Worm (Caenorhabditis elegans) whole organism, late embryonic: Measurements from ENCODE around the gene slc-25A10.

ENCODE experiments used
- F13H6.1 ChIP-seq: sonication (generic microtip); optimal IDR thresholded peaks from 2 replicates; lab custom pipeline; 2016; ENCODE audit warnings: missing genetic modification characterization, missing compliant biosample characterization
- K02D7.2 ChIP-seq: sonication (generic microtip); optimal IDR thresholded peaks from 2 replicates; lab custom pipeline; 2017; ENCODE audit warnings: mild to moderate bottlenecking, missing genetic modification characterization, missing compliant biosample characterization
- K09A11.1 ChIP-seq: sonication (generic microtip); optimal IDR thresholded peaks from 2 replicates; lab custom pipeline; 2017; ENCODE audit warnings: antibody characterized with exemption, mild to moderate bottlenecking, missing genetic modification characterization, missing compliant biosample characterization; ENCODE audit not compliant: insufficient read depth
- T23F11.4 ChIP-seq: fragments of 200-800 bp; sonication (Bioruptor generic); optimal IDR thresholded peaks from 2 replicates; lab custom pipeline; 2018; ENCODE audit warnings: mild to moderate bottlenecking, missing genetic modification characterization, missing compliant biosample characterization
- Y22D7AL.16 ChIP-seq: sonication (generic microtip); optimal IDR thresholded peaks from 2 replicates; lab custom pipeline; 2016; ENCODE audit warnings: missing genetic modification characterization, missing compliant biosample characterization
- ceh-18 ChIP-seq: sonication (generic microtip); optimal IDR thresholded peaks from 2 replicates; lab custom pipeline; 2016; ENCODE audit warnings: missing genetic modification characterization, missing compliant biosample characterization
- ceh-19 ChIP-seq: fragments of 200-800 bp; sonication (Bioruptor generic); optimal IDR thresholded peaks from 2 replicates; lab custom pipeline; 2018; ENCODE audit warnings: mild to moderate bottlenecking, missing genetic modification characterization, missing compliant biosample characterization
- ceh-30 ChIP-seq: fragments of 150-350 bp; optimal IDR thresholded peaks from 2 replicates; lab custom pipeline; 2014; ENCODE audit warnings: missing biosample characterization, missing genetic modification characterization
- ceh-31 ChIP-seq: sonication (generic microtip); optimal IDR thresholded peaks from 2 replicates; lab custom pipeline; 2016; ENCODE audit warnings: missing genetic modification characterization, missing compliant biosample characterization
- ceh-34 ChIP-seq: sonication (generic microtip); optimal IDR thresholded peaks from 2 replicates; lab custom pipeline; 2016; ENCODE audit warnings: mild to moderate bottlenecking, missing genetic modification characterization, missing compliant biosample characterization
- ceh-48 ChIP-seq: sonication (generic microtip); optimal IDR thresholded peaks from 2 replicates; lab custom pipeline; 2016; ENCODE audit warnings: missing genetic modification characterization, inconsistent platforms, missing compliant biosample characterization
- dmd-4 ChIP-seq: sonication (generic microtip); optimal IDR thresholded peaks from 2 replicates; lab custom pipeline; 2016; ENCODE audit warnings: borderline replicate concordance, missing genetic modification characterization, missing compliant biosample characterization
- elt-2 ChIP-seq: sonication (generic microtip); optimal IDR thresholded peaks from 2 replicates; lab custom pipeline; 2016; ENCODE audit warnings: missing genetic modification reagents, missing genetic modification characterization, missing compliant biosample characterization
- elt-4 ChIP-seq: sonication (generic microtip); optimal IDR thresholded peaks from 2 replicates; lab custom pipeline; 2016; ENCODE audit warnings: missing genetic modification characterization, missing compliant biosample characterization
- eyg-1 ChIP-seq: sonication (generic microtip); optimal IDR thresholded peaks from 2 replicates; lab custom pipeline; 2016; ENCODE audit warnings: missing genotype, missing genetic modification characterization, missing compliant biosample characterization
- fkh-10 ChIP-seq: fragments of 150-350 bp; optimal IDR thresholded peaks from 2 replicates; lab custom pipeline; 2014; ENCODE audit warnings: missing biosample characterization, missing genetic modification reagents, missing genetic modification characterization
- gmeb-2 ChIP-seq: sonication (generic microtip); optimal IDR thresholded peaks from 2 replicates; lab custom pipeline; 2016; ENCODE audit warnings: missing genetic modification characterization, inconsistent platforms, missing compliant biosample characterization
- hlh-13 ChIP-seq: fragments of 200-800 bp; sonication (Bioruptor generic); optimal IDR thresholded peaks from 2 replicates; lab custom pipeline; 2018; ENCODE audit warnings: mild to moderate bottlenecking, missing genetic modification characterization, missing compliant biosample characterization
- hlh-15 ChIP-seq: sonication (generic microtip); optimal IDR thresholded peaks from 2 replicates; lab custom pipeline; 2016; ENCODE audit warnings: missing genetic modification characterization, missing compliant biosample characterization
- hlh-30 ChIP-seq: sonication (generic microtip); optimal IDR thresholded peaks from 2 replicates; lab custom pipeline; 2017; ENCODE audit warnings: antibody characterized with exemption, missing genetic modification characterization, missing compliant biosample characterization; ENCODE audit not compliant: insufficient read depth
- hlh-8 ChIP-seq: sonication (generic microtip); optimal IDR thresholded peaks from 2 replicates; lab custom pipeline; 2016; ENCODE audit warnings: missing genotype, missing genetic modification characterization, missing compliant biosample characterization
- lin-11 ChIP-seq: fragments of 200-800 bp; sonication (Bioruptor generic); optimal IDR thresholded peaks from 2 replicates; lab custom pipeline; 2018; ENCODE audit warnings: mild to moderate bottlenecking, missing genetic modification characterization, missing compliant biosample characterization
- madf-2 ChIP-seq: sonication (generic microtip); optimal IDR thresholded peaks from 2 replicates; lab custom pipeline; 2017; ENCODE audit warnings: missing genetic modification characterization, missing compliant biosample characterization
- mec-3 ChIP-seq: sonication (generic microtip); optimal IDR thresholded peaks from 2 replicates; lab custom pipeline; 2016; ENCODE audit warnings: borderline replicate concordance, missing genetic modification characterization, missing compliant biosample characterization
- nfya-1 ChIP-seq: sonication (generic microtip); optimal IDR thresholded peaks from 2 replicates; lab custom pipeline; 2017; ENCODE audit warnings: missing genetic modification characterization, mild to moderate bottlenecking, missing compliant biosample characterization, antibody characterized with exemption, moderate library complexity
- pag-3 ChIP-seq: sonication (generic microtip); optimal IDR thresholded peaks from 2 replicates; lab custom pipeline; 2016; ENCODE audit warnings: missing compliant biosample characterization, missing genetic modification characterization, borderline replicate concordance
- pax-1 ChIP-seq: fragments of 150-350 bp; optimal IDR thresholded peaks from 2 replicates; lab custom pipeline; 2014; ENCODE audit warnings: missing biosample characterization, missing genetic modification characterization
- pha-2 ChIP-seq: sonication (generic microtip); optimal IDR thresholded peaks from 2 replicates; lab custom pipeline; 2017; ENCODE audit warnings: mild to moderate bottlenecking, missing genetic modification characterization, missing compliant biosample characterization
- pha-4 ChIP-seq: fragments of 150-350 bp; optimal IDR thresholded peaks from 2 replicates; lab custom pipeline; 2018; ENCODE audit warnings: missing biosample characterization, missing genetic modification reagents, missing genetic modification characterization
- pqm-1 ChIP-seq: sonication (generic microtip); optimal IDR thresholded peaks from 2 replicates; lab custom pipeline; 2016; ENCODE audit warnings: missing genetic modification characterization, missing compliant biosample characterization
- pros-1 ChIP-seq: fragments of 150-350 bp; optimal IDR thresholded peaks from 2 replicates; lab custom pipeline; 2014; ENCODE audit warnings: missing biosample characterization, missing genetic modification reagents, missing genetic modification characterization
- ref-2 ChIP-seq: sonication (generic microtip); optimal IDR thresholded peaks from 2 replicates; lab custom pipeline; 2016; ENCODE audit warnings: missing genetic modification characterization, missing compliant biosample characterization
- rnt-1 ChIP-seq: sonication (generic microtip); optimal IDR thresholded peaks from 2 replicates; lab custom pipeline; 2016; ENCODE audit warnings: missing genetic modification characterization, missing compliant biosample characterization
- sox-2 ChIP-seq: fragments of 200-800 bp; sonication (Bioruptor generic); IDR thresholded peaks from 2 replicates; pipeline ENCODE4 v1.3.6; 2022; ENCODE audit warnings: missing genetic modification reagents, missing genetic modification characterization, missing compliant biosample characterization
- sox-4 ChIP-seq: sonication (generic microtip); optimal IDR thresholded peaks from 2 replicates; lab custom pipeline; 2017; ENCODE audit warnings: mild to moderate bottlenecking, missing genetic modification characterization, inconsistent platforms, missing compliant biosample characterization
- tbx-2 ChIP-seq: sonication (generic microtip); optimal IDR thresholded peaks from 2 replicates; lab custom pipeline; 2016; ENCODE audit warnings: missing genetic modification characterization, missing compliant biosample characterization
- tbx-7 ChIP-seq: sonication (generic microtip); optimal IDR thresholded peaks from 2 replicates; lab custom pipeline; 2016; ENCODE audit warnings: missing genotype, missing genetic modification characterization, missing compliant biosample characterization
- ttx-3 ChIP-seq: sonication (generic microtip); optimal IDR thresholded peaks from 2 replicates; lab custom pipeline; 2016; ENCODE audit warnings: missing genetic modification reagents, missing genetic modification characterization, missing compliant biosample characterization
- unc-42 ChIP-seq: sonication (generic microtip); optimal IDR thresholded peaks from 2 replicates; lab custom pipeline; 2016; ENCODE audit warnings: missing genotype, missing genetic modification characterization, missing compliant biosample characterization
- unc-55 ChIP-seq: sonication (generic microtip); optimal IDR thresholded peaks from 2 replicates; lab custom pipeline; 2017; ENCODE audit warnings: missing biosample characterization, missing genetic modification reagents, missing genetic modification characterization

Gene slc-25A10

DNA sequence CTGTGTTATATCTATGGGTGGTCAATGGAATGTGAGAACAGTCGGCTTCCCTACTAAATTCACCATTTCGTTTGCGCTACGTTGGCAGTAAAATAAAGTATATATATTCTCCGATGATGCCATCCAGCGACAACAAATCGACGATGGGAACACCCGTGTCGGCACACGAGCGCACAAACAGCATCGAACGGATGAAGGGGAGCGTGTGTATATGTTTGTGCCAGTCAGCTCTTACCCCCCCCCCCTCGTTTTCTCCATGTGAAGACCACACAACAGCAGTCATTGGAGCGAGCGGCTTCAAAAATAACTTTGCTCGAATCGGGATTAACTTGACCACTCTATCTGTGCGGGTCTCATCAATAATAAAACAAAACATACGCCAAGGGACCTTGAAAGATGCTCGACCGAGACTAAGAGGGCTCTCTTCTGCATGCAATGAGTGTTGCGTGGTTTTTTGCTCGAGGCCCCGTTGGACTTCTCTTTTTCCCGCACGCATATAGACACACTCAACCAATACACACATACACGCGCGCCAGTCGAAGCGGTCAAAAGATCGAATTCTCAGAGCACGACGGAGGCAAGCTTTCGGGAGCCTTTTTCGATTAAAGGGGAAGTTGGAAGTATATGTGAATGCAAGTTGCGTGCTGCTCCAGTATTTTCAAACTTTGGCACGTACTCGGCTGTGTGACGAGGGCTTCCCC is 15.0 kb upstream of the slc-25A10 start:
- TF ChIP-seq fkh-10 (GFP tag; lab: Kevin White, UChicago), result no peak
- TF ChIP-seq tbx-7 (tag; lab: Kevin White, UChicago), result no peak
- peak; percentile 3 for TF ChIP-seq ref-2
- no peak for TF ChIP-seq pag-3 (tag; lab: Kevin White, UChicago)
- peak; percentile 6 for TF ChIP-seq ceh-31 (tag; lab: Kevin White, UChicago)
- no peak for TF ChIP-seq ceh-18
- TF ChIP-seq ceh-48 (tag; lab: Kevin White, UChicago), result no peak
- TF ChIP-seq F13H6.1 (tag; lab: Kevin White, UChicago), result no peak
- no peak for TF ChIP-seq nfya-1 (tag; lab: Kevin White, UChicago)
- TF ChIP-seq unc-42, result peak; percentile 39
- no peak for TF ChIP-seq pha-4

DNA sequence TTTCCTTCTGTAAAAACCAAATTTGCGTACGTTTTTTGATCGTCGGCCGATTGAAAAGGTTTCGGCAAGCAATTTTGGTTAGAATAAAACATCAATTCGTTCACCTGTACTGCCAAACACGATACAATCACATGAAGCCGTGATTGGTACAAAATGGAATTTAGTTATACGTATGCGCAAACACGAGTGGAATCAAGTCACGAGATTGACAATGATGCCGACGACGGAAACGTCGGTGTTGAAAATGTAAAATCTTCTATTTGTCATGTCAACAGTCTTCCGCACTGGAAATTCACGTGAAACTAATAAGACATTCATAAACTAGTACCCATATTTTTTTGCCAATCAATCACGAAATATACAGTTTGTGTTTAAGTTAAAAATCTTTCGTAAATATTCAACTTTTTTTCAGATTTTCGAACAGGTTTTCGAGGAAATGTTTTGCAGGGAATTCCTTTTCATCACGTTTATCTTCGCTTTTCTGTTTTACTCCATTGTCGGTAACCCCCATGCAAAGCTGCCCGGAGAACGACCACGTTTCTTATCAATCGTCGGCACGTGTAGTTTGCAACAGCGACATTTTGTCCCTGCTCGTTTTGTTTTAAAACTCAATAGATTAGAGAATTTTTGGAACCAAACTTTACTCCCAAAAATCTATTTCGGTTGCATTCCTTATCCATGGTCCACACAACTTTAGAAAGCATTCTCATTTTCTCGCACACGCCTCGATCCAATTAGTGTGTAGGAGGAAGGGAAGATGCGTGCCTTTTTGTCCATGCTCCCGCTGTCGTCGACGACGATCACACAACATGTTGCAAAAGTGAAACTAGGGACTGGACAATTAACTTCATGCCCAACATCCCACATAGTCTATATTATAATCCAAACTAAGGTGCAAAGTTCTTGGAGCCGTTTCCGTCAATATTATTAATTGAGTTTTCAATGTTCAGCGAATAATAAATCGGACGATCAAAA is 13.9 kb upstream of the slc-25A10 start:
- TF ChIP-seq hlh-30 (tag; lab: Kevin White, UChicago) (peak; percentile 6), unc-42 (peak; percentile 74), madf-2 (tag; lab: Kevin White, UChicago) (no peak)

DNA sequence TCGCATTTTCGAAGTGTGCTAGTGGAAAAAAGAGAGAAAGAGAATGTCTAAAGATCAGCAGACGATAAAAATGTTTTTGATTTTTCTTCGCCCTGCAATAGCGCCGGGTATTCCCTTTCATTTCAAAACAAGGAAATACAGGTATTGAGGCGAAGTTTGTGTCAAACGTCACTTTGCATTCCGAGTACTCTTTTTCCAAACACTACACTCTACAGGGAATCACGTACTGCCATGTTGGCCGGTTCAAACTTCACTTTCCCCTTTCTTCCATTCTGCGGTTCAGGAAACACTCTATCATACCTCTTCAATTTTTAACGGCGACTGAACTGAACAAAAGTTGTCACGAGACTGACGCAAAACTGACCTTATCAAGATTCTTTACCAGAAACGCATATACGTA is 13.1 kb upstream of the slc-25A10 start:
- TF ChIP-seq ttx-3 (no peak), F13H6.1 (tag; lab: Kevin White, UChicago) (no peak), pha-4 (no peak), fkh-10 (GFP tag; lab: Kevin White, UChicago) (no peak), hlh-13 (GFP tag; lab: Kevin White, UChicago) (no peak), sox-2 (GFP tag; lab: Robert Waterston, UW) (no peak), pax-1 (tag; lab: Kevin White, UChicago) (no peak), eyg-1 (no peak), dmd-4 (tag; lab: Kevin White, UChicago) (no peak), elt-4 (tag; lab: Kevin White, UChicago) (no peak), gmeb-2 (no peak)

DNA sequence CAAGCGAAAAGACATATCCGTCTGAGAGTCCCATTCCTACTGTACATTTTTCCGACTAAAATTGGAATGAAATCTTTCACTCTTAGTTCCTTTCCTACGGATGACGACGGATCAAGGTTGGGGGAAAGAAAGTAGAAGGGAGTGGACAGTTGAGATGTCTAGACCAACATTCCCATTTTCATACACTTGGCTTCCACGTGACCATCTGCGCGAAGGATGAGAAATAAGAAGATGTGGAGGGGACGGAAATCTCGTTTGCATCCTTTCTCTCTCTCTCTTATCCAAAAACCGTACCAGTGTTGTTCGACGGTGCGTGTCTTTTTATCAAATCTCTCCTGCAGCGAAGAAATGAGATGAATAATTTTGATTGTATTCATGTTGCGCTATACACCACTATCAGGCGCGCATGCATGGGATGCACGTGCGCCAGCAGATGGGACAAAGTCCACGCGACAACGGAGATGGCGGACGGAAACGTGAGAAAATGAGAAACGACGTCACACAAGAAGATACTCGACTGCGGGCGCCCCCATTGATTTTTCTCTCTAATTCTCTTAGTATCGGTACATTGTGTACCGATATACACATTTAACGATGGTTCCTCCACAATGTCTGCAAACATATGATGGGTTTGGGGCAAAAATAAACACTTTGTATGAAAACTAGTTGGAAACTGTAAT is 12.0 kb upstream of the slc-25A10 start:
- TF ChIP-seq Y22D7AL.16 (tag; lab: Kevin White, UChicago) (no peak), ceh-19 (GFP tag; lab: Kevin White, UChicago) (peak; percentile 4), lin-11 (no peak), tbx-2 (tag; lab: Kevin White, UChicago) (peak; percentile 73), F13H6.1 (tag; lab: Kevin White, UChicago) (peak; percentile 60), pqm-1 (tag; lab: Kevin White, UChicago) (peak; percentile 50), T23F11.4 (GFP tag; lab: Kevin White, UChicago) (peak; percentile 41), gmeb-2 (no peak), ttx-3 (no peak), dmd-4 (tag; lab: Kevin White, UChicago) (no peak), nfya-1 (tag; lab: Kevin White, UChicago) (peak; percentile 55), K02D7.2 (tag; lab: Kevin White, UChicago) (no peak), hlh-15 (tag; lab: Kevin White, UChicago) (no peak), pros-1 (tag; lab: Kevin White, UChicago) (peak; percentile 62), mec-3 (tag; lab: Kevin White, UChicago) (no peak), ceh-34 (tag; lab: Kevin White, UChicago) (peak; percentile 65), elt-4 (tag; lab: Kevin White, UChicago) (no peak), sox-4 (tag; lab: Kevin White, UChicago) (peak; percentile 1), unc-55 (GFP tag; lab: Kevin White, UChicago) (peak; percentile 90), ref-2 (peak; percentile 85), ceh-30 (tag; lab: Kevin White, UChicago) (peak; percentile 2), hlh-8 (tag; lab: Kevin White, UChicago) (peak; percentile 57), elt-2 (peak; percentile 80), K09A11.1 (tag; lab: Kevin White, UChicago) (peak; percentile 38), pha-2 (tag; lab: Kevin White, UChicago) (no peak), ceh-18 (peak; percentile 94), rnt-1 (tag; lab: Kevin White, UChicago) (peak; percentile 92), hlh-30 (tag; lab: Kevin White, UChicago) (peak; percentile 74), madf-2 (tag; lab: Kevin White, UChicago) (no peak), ceh-31 (tag; lab: Kevin White, UChicago) (peak; percentile 70), unc-42 (peak; percentile 69)
